Worm (Caenorhabditis elegans): ENCODE measurements around the gene C18C4.7.

C18C4.7 gene

ce11 chrV:5587955-5588354 is 20.9 kb upstream of the C18C4.7 start (continued):
- TF ChIP-seq Y79H2A.3 (GFP tag; conservative IDR thresholded peaks at IDR 0.05) (no peak), bed-2 (GFP tag; IDR thresholded peaks at IDR 0.05) (0 out of 2 replicates have a peak, but pooled peaks have one; percentile 25), ets-4 (GFP tag; optimal IDR thresholded peaks at IDR 0.05) (no peak), akir-1 (GFP tag; optimal IDR thresholded peaks at IDR 0.05) (no peak), efl-1 (GFP tag; optimal IDR thresholded peaks at IDR 0.05) (no peak), rpc-1 (optimal IDR thresholded peaks at IDR 0.05) (peak; percentile 54), rpc-1 (tag; optimal IDR thresholded peaks at IDR 0.05) (peak; percentile 75), xnd-1 (tag; optimal IDR thresholded peaks at IDR 0.05) (no peak), hmg-1.2 (GFP tag; IDR thresholded peaks at IDR 0.05) (peak; percentile 39), lir-1 (GFP tag; conservative IDR thresholded peaks at IDR 0.05) (no peak), him-1 (tag; optimal IDR thresholded peaks at IDR 0.05) (no peak), D2030.7 (GFP tag; IDR thresholded peaks at IDR 0.05) (peak; percentile 58), pbrm-1 (GFP tag; IDR thresholded peaks at IDR 0.05) (no peak), C06A6.2 (GFP tag; conservative IDR thresholded peaks at IDR 0.05) (no peak), mxl-1 (tag; optimal IDR thresholded peaks at IDR 0.05) (no peak), fkh-3 (tag; optimal IDR thresholded peaks at IDR 0.05) (no peak), dpl-1 (GFP tag; optimal IDR thresholded peaks at IDR 0.05) (no peak), F55B11.4 (tag; optimal IDR thresholded peaks at IDR 0.05; ENCODE audit: borderline replicate concordance, insufficient read depth) (no peak), tbp1 (GFP tag; optimal IDR thresholded peaks at IDR 0.05) (peak; percentile 81), madf-10 (tag; optimal IDR thresholded peaks at IDR 0.05) (no peak), attf-6 (GFP tag; IDR thresholded peaks at IDR 0.05) (0 out of 2 replicates have a peak, but pooled peaks have one; percentile 51), F39B2.1 (GFP tag; IDR thresholded peaks at IDR 0.05) (no peak), dpff-1 (tag; optimal IDR thresholded peaks at IDR 0.05) (no peak), lag-1 (GFP tag; IDR thresholded peaks at IDR 0.05) (no peak), T07F8.4 (tag; optimal IDR thresholded peaks at IDR 0.05) (no peak), ztf-26 (tag; optimal IDR thresholded peaks at IDR 0.05) (no peak), F10E7.11 (tag; optimal IDR thresholded peaks at IDR 0.05) (no peak), sea-2 (GFP tag; IDR thresholded peaks at IDR 0.05) (no peak), ceh-40 (GFP tag; IDR thresholded peaks at IDR 0.05) (no peak), Y67H2A.10 (GFP tag; conservative IDR thresholded peaks at IDR 0.05) (no peak), pha-4 (tag; optimal IDR thresholded peaks at IDR 0.05) (no peak), let-526 (GFP tag; IDR thresholded peaks at IDR 0.05) (no peak), C17E4.6 (GFP tag; IDR thresholded peaks at IDR 0.05) (no peak), hlh-26 (GFP tag; conservative IDR thresholded peaks at IDR 0.05) (no peak), ztf-25 (GFP tag; IDR thresholded peaks at IDR 0.05) (0 out of 2 replicates have a peak, but pooled peaks have one; percentile 62), lin-54 (GFP tag; optimal IDR thresholded peaks at IDR 0.05) (peak; percentile 12), aptf-2 (GFP tag; conservative IDR thresholded peaks at IDR 0.05) (no peak), rcor-1 (GFP tag; IDR thresholded peaks at IDR 0.05) (peak; percentile 63), repo-1 (tag; optimal IDR thresholded peaks at IDR 0.05) (no peak), B0019.2 (GFP tag; conservative IDR thresholded peaks at IDR 0.05) (no peak), Y56A3A.18 (GFP tag; IDR thresholded peaks at IDR 0.05) (peak; percentile 58; the same call in 1 of the 2 replicates), ztf-18 (tag; optimal IDR thresholded peaks at IDR 0.05) (peak; percentile 38), K11D2.4 (GFP tag; IDR thresholded peaks at IDR 0.05) (no peak), ZK185.1 (tag; optimal IDR thresholded peaks at IDR 0.05; ENCODE audit: poor library complexity, severe bottlenecking) (peak; percentile 13), nfya-2 (GFP tag; IDR thresholded peaks at IDR 0.05) (no peak), aptf-3 (GFP tag; IDR thresholded peaks at IDR 0.05) (0 out of 2 replicates have a peak, but pooled peaks have one; percentile 50), atf-7 (tag; optimal IDR thresholded peaks at IDR 0.05) (no peak), madf-6 (GFP tag; IDR thresholded peaks at IDR 0.05) (peak; percentile 79), zim-3 (tag; optimal IDR thresholded peaks at IDR 0.05) (no peak), nhr-120 (GFP tag; IDR thresholded peaks at IDR 0.05) (no peak)

All from whole organism, young adult.